Fruit fly (Drosophila melanogaster) whole organism: ENCODE results near the gene Flo2.

ENCODE experiments used
- CG8478 ChIP-seq: fragments of >200 bp; optimal IDR thresholded peaks from 2 replicates; lab custom pipeline; 2018; ENCODE audit warnings: inconsistent platforms
- Dll ChIP-seq: fragments of >200 bp; optimal IDR thresholded peaks from 2 replicates; lab custom pipeline; 2017
- EcR ChIP-seq, 2 experiments: fragments of >200 bp; optimal IDR thresholded peaks; 2 replicates each; lab custom pipeline; 2017; ENCODE audit warnings: missing biosample characterization in 2 of 2, missing genetic modification characterization in 2 of 2, missing genetic modification reagents in 2 of 2
- pan ChIP-seq: fragments of >200 bp; optimal IDR thresholded peaks from 2 replicates; lab custom pipeline; 2017
- psq ChIP-seq: fragments of >200 bp; optimal IDR thresholded peaks from 2 replicates; lab custom pipeline; 2017
- usp ChIP-seq: fragments of >200 bp; optimal IDR thresholded peaks from 2 replicates; lab custom pipeline; 2017; ENCODE audit warnings: missing biosample characterization, missing genetic modification characterization, mixed read lengths

The Flo2 gene

DNA sequence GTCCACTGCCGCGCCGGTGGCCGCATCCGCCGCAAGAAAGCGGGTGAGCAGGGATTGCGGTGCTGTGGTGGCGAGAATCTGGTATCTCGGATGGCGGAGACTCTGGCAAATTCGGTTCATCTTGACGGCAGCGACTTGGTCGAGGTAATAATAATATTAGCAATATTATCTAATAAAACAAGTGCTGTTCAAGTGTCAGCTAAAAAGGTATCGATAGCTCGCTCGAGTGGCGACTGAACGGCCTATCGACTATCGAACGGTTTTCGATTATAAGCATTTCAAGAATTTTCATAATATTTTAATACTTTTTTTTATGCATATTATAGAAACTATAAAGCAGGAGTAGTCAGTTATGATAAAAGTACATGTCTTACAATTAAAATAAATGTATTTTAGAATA, 1.2 kb upstream of the Flo2 start, which contains the start of gene Grx5:
Gene Grx5 (minus strand): TSS at position 216 of the 400 bp plus-strand sequence.
- TF ChIP-seq Dll (lab: Kevin White, UChicago) (no peak), EcR (GFP tag; optimal IDR thresholded peaks at IDR 0.05; lab: Kevin White, UChicago) (no peak), pan (lab: Kevin White, UChicago) (no peak), psq (no peak), CG8478 (no peak), usp (no peak)

- TF ChIP-seq CG8478, result no peak
Measured at dm6 chrX:14839739-14840347, 667 bp downstream of the Flo2 start.

dm6 chrX:14840417-14840872, 1.3 kb downstream of the Flo2 start:
- TF ChIP-seq Dll (lab: Kevin White, UChicago) (no peak), pan (lab: Kevin White, UChicago) (no peak), EcR (GFP tag; optimal IDR thresholded peaks at IDR 0.05; lab: Kevin White, UChicago) (no peak), psq (no peak), usp (no peak), CG8478 (no peak)

DNA sequence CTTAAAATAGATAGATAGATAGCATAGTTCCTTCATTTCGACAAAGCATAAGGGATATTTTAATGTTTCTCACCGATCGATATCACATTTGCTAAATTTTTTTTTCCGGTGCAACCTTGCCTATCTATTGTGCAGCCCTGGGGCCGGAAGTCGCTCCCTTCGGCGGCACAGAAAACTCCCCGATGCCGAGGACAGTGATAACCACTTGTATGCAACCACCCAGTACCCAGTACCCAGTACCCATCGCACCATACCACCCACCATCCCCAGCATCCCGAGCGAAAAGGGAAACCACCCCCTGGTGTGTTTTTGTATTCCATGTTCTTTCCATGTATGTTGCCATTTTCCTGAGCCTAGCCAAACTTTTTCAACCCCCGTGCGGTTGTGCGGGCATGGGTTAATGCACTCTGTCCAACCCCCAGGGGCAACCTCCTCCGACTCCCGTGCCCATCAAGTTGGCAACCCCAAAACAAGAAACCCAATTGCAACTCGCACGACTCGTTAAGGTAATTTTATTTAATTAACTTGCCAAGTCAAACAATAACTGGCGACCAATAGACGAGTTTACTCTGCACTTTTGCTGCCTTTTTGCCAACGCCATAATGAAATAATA, 2.8 kb downstream of the Flo2 start:
- TF ChIP-seq CG8478 (no peak), pan (lab: Kevin White, UChicago) (no peak), EcR (GFP tag; optimal IDR thresholded peaks at IDR 0.05; lab: Kevin White, UChicago) (no peak), usp (no peak), Dll (lab: Kevin White, UChicago) (no peak), psq (no peak)

dm6 chrX:14844657-14845056, 5.5 kb downstream of the Flo2 start, which contains the start of gene CG12539:
CG12539 (minus strand) TSS chrX:14844757.
- no peak for TF ChIP-seq usp
- no peak for TF ChIP-seq EcR (GFP tag; optimal IDR thresholded peaks at IDR 0.05; lab: Kevin White, UChicago)
- no peak for TF ChIP-seq Dll (lab: Kevin White, UChicago)
- no peak for TF ChIP-seq pan (lab: Kevin White, UChicago)
- no peak for TF ChIP-seq psq
- no peak for TF ChIP-seq CG8478

- no peak for TF ChIP-seq usp
- no peak for TF ChIP-seq Dll (lab: Kevin White, UChicago)
- peak in 1 of 2 experiments; percentile 65 for TF ChIP-seq EcR (GFP tag; optimal IDR thresholded peaks at IDR 0.05; lab: Kevin White, UChicago)
- no peak for TF ChIP-seq CG8478
Measured at dm6 chrX:14846116-14846614, 7.0 kb downstream of the Flo2 start.

- TF ChIP-seq EcR (GFP tag; optimal IDR thresholded peaks at IDR 0.05; lab: Kevin White, UChicago) (no peak), pan (lab: Kevin White, UChicago) (no peak), usp (no peak), psq (no peak), Dll (lab: Kevin White, UChicago) (no peak), CG8478 (no peak)
Measured at dm6 chrX:14848755-14849354, 9.7 kb downstream of the Flo2 start, which contains the start of gene CG9522. CG9522 (minus strand) TSS chrX:14848808.

DNA sequence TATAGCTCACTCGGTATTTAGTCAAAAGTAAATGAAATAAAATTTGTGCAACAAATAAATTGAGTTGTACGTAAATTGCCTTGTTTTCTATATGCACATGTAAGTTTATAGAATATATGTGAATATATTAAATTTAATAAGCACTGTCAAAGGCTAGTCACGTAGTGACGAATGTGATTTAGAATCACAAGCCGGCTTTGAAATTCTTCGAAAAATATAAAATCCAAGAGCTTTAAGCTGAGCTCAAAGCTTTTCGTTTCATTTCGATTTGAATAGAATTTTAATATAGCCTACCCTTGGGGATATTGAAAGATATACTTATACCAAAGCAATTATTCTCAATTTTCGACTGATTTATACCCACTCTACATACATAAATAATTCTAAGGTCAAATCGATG, 10.9 kb downstream of the Flo2 start:
- TF ChIP-seq pan (lab: Kevin White, UChicago) (no peak), usp (no peak), CG8478 (no peak), psq (no peak), EcR (GFP tag; optimal IDR thresholded peaks at IDR 0.05; lab: Kevin White, UChicago) (no peak), Dll (lab: Kevin White, UChicago) (no peak)

dm6 chrX:14853153-14853672, 14.0 kb downstream of the Flo2 start, which contains the start of gene CG9521:
CG9521 (minus strand) TSS chrX:14853269.
- no peak for TF ChIP-seq Dll (lab: Kevin White, UChicago)
- TF ChIP-seq CG8478, result no peak
- no peak for TF ChIP-seq pan (lab: Kevin White, UChicago)

dm6 chrX:14856261-14856660, 17.1 kb downstream of the Flo2 start, which contains the start of gene CG9519:
CG9519 (minus strand) TSS chrX:14856361.
- TF ChIP-seq CG8478, result no peak
- TF ChIP-seq psq, result no peak
- TF ChIP-seq EcR (GFP tag; optimal IDR thresholded peaks at IDR 0.05; lab: Kevin White, UChicago), result no peak
- TF ChIP-seq pan (lab: Kevin White, UChicago), result no peak
- no peak for TF ChIP-seq Dll (lab: Kevin White, UChicago)
- TF ChIP-seq usp, result no peak

DNA sequence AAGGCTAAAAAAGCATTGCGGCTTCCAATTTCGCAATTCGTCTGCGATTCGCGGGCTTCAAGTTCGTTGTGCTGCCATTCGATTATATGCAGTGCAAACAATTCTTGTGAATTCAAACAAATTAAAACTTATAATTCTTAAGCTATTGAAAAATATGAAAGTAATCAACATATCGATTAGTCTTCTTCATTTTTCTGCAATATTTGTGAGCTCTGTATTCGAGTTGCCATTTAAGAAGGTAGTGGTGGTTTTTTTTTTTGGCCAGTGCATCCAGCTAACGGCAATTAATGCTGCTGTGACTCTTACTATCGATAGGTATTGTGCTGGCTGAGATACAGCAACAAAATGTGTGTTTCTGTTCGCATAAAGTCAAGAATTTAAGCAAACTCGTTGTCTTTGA, 18.7 kb downstream of the Flo2 start:
- TF ChIP-seq Dll (lab: Kevin White, UChicago) (no peak), psq (no peak), CG8478 (no peak), usp (no peak), EcR (GFP tag; optimal IDR thresholded peaks at IDR 0.05; lab: Kevin White, UChicago) (no peak), pan (lab: Kevin White, UChicago) (no peak)

- TF ChIP-seq EcR (GFP tag; optimal IDR thresholded peaks at IDR 0.05; lab: Kevin White, UChicago) (no peak), Dll (lab: Kevin White, UChicago) (no peak), pan (lab: Kevin White, UChicago) (no peak), CG8478 (no peak), usp (no peak), psq (no peak)
Measured at dm6 chrX:14858951-14859350, 19.8 kb downstream of the Flo2 start, which contains the start of gene CG46399. CG46399 (plus strand) TSS chrX:14859251.
